Fruit fly (Drosophila melanogaster) whole organism, prepupa: ENCODE data around the gene CG5160.
A peak's percentile ranks its signal among the peaks of the same experiment; 100 is the strongest.

Source experiments
- Blimp-1 ChIP-seq: fragments of 200-800 bp; sonication (Bioruptor generic); optimal IDR thresholded peaks from 3 replicates; lab custom pipeline; 2017; ENCODE audit warnings: missing biosample characterization, missing genetic modification characterization, mild to moderate bottlenecking, moderate library complexity, missing genetic modification reagents
- CG10631 ChIP-seq: fragments of 200-800 bp; sonication (Bioruptor generic); optimal IDR thresholded peaks from 2 replicates; lab custom pipeline; 2016; ENCODE audit warnings: missing biosample characterization, missing genetic modification characterization
- CG10669 ChIP-seq: fragments of 200-800 bp; sonication (Bioruptor generic); optimal IDR thresholded peaks from 3 replicates; lab custom pipeline; 2018; ENCODE audit warnings: missing biosample characterization, mild to moderate bottlenecking, missing genetic modification characterization, moderate library complexity
- CG11294 ChIP-seq: fragments of 200-800 bp; sonication (Bioruptor generic); IDR thresholded peaks from 2 replicates; pipeline ENCODE4 v1.3.6; 2022; ENCODE audit warnings: missing biosample characterization, missing genetic modification characterization
- CG11762 ChIP-seq: fragments of 200-800 bp; sonication (Bioruptor generic); optimal IDR thresholded peaks from 3 replicates; lab custom pipeline; 2016; ENCODE audit warnings: missing biosample characterization, missing genetic modification characterization; ENCODE audit not compliant: insufficient read depth
- CG15336 ChIP-seq: fragments of 200-800 bp; sonication (Bioruptor generic); IDR thresholded peaks from 2 replicates; pipeline ENCODE4 v1.3.6; 2022; ENCODE audit warnings: missing biosample characterization, missing genetic modification characterization
- CG1621 ChIP-seq: fragments of 200-800 bp; sonication (Bioruptor generic); optimal IDR thresholded peaks from 3 replicates; lab custom pipeline; 2018; ENCODE audit warnings: missing biosample characterization, mild to moderate bottlenecking, missing genetic modification characterization
- CG16779 ChIP-seq: fragments of 200-800 bp; sonication (Bioruptor generic); optimal IDR thresholded peaks from 3 replicates; lab custom pipeline; 2017; ENCODE audit warnings: missing biosample characterization, mild to moderate bottlenecking, missing genetic modification characterization
- CG31627 ChIP-seq: fragments of 200-800 bp; sonication (Bioruptor generic); optimal IDR thresholded peaks from 3 replicates; lab custom pipeline; 2016; ENCODE audit warnings: missing biosample characterization, missing genetic modification characterization
- CG32006 ChIP-seq: fragments of 200-800 bp; sonication (Bioruptor generic); optimal IDR thresholded peaks from 3 replicates; lab custom pipeline; 2017; ENCODE audit warnings: missing biosample characterization, mild to moderate bottlenecking, missing genetic modification characterization
- CG3919 ChIP-seq: fragments of 200-800 bp; sonication (Bioruptor generic); optimal IDR thresholded peaks from 3 replicates; lab custom pipeline; 2016; ENCODE audit warnings: missing biosample characterization, missing genetic modification characterization
- CG6163 ChIP-seq: fragments of 200-800 bp; sonication (Bioruptor generic); IDR thresholded peaks from 3 replicates; pipeline ENCODE4 v1.3.6; 2022; ENCODE audit warnings: missing biosample characterization, missing genetic modification characterization
- CG6276 ChIP-seq: fragments of 200-800 bp; sonication (Bioruptor generic); optimal IDR thresholded peaks from 2 replicates; lab custom pipeline; 2017; ENCODE audit warnings: missing biosample characterization, mild to moderate bottlenecking, missing genetic modification characterization
- CG6792 ChIP-seq: fragments of 200-800 bp; sonication (Bioruptor generic); optimal IDR thresholded peaks from 3 replicates; lab custom pipeline; 2016; ENCODE audit warnings: missing biosample characterization, missing genetic modification characterization
- CG6854 ChIP-seq: fragments of 200-800 bp; sonication (Bioruptor generic); optimal IDR thresholded peaks from 2 replicates; lab custom pipeline; 2017; ENCODE audit warnings: missing biosample characterization, mild to moderate bottlenecking, missing genetic modification characterization
- CG7368 ChIP-seq: fragments of 200-800 bp; sonication (Bioruptor generic); optimal IDR thresholded peaks from 3 replicates; lab custom pipeline; 2016; ENCODE audit warnings: missing biosample characterization, missing genetic modification characterization
- CG8119 ChIP-seq: fragments of 200-800 bp; sonication (Bioruptor generic); IDR thresholded peaks from 3 replicates; pipeline ENCODE4 v1.3.6; 2022; ENCODE audit warnings: missing biosample characterization, missing genetic modification characterization
- CG8632 ChIP-seq: fragments of 200-800 bp; sonication (Bioruptor generic); optimal IDR thresholded peaks from 3 replicates; lab custom pipeline; 2016; ENCODE audit warnings: missing biosample characterization, missing genetic modification characterization
- CG9139 ChIP-seq: fragments of 200-800 bp; sonication (Bioruptor generic); optimal IDR thresholded peaks from 3 replicates; lab custom pipeline; 2017; ENCODE audit warnings: missing biosample characterization, mild to moderate bottlenecking, missing genetic modification characterization
- Eip75B ChIP-seq: fragments of 200-800 bp; sonication (Bioruptor generic); optimal IDR thresholded peaks from 3 replicates; lab custom pipeline; 2016; ENCODE audit warnings: missing biosample characterization, missing genetic modification characterization
- Eip78C ChIP-seq: fragments of 200-800 bp; sonication (Bioruptor generic); peaks from one replicate; lab custom pipeline; 2016; ENCODE audit warnings: missing biosample characterization, missing genetic modification characterization
- Ets21C ChIP-seq: fragments of 200-800 bp; sonication (Bioruptor generic); optimal IDR thresholded peaks from 3 replicates; lab custom pipeline; 2016; ENCODE audit warnings: missing biosample characterization, missing genetic modification characterization
- Ets96B ChIP-seq: fragments of 200-800 bp; optimal IDR thresholded peaks from 2 replicates; lab custom pipeline; 2019; ENCODE audit warnings: missing biosample characterization, mild to moderate bottlenecking, missing genetic modification characterization, moderate library complexity
- Hr38 ChIP-seq: sonication (Bioruptor generic); optimal IDR thresholded peaks from 2 replicates; lab custom pipeline; 2016; ENCODE audit warnings: missing biosample characterization, missing genetic modification characterization
- OdsH ChIP-seq: fragments of 200-800 bp; sonication (Bioruptor generic); optimal IDR thresholded peaks from 3 replicates; lab custom pipeline; 2016; ENCODE audit warnings: missing biosample characterization, missing genetic modification characterization
- Sox15 ChIP-seq: fragments of 200-800 bp; sonication (Bioruptor generic); optimal IDR thresholded peaks from 3 replicates; lab custom pipeline; 2016; ENCODE audit warnings: missing biosample characterization, missing genetic modification characterization
- achi ChIP-seq: fragments of 200-800 bp; sonication (Bioruptor generic); optimal IDR thresholded peaks from 3 replicates; lab custom pipeline; 2016; ENCODE audit warnings: missing biosample characterization, missing genetic modification characterization
- acj6 ChIP-seq: fragments of 200-800 bp; sonication (Bioruptor generic); optimal IDR thresholded peaks from 3 replicates; lab custom pipeline; 2016; ENCODE audit warnings: missing biosample characterization, missing genetic modification characterization
- dsx ChIP-seq: fragments of 200-800 bp; optimal IDR thresholded peaks from 3 replicates; lab custom pipeline; 2019; ENCODE audit warnings: missing biosample characterization, mild to moderate bottlenecking, missing genetic modification characterization, moderate library complexity; ENCODE audit not compliant: poor library complexity, severe bottlenecking
- eg ChIP-seq: fragments of 200-800 bp; sonication (Bioruptor generic); IDR thresholded peaks from 3 replicates; pipeline ENCODE4 v1.3.6; 2022; ENCODE audit warnings: missing biosample characterization, missing genetic modification characterization
- esn ChIP-seq: fragments of 200-800 bp; sonication (Bioruptor generic); optimal IDR thresholded peaks from 2 replicates; lab custom pipeline; 2016; ENCODE audit warnings: missing biosample characterization, mild to moderate bottlenecking, missing genetic modification characterization, moderate library complexity
- fkh ChIP-seq: fragments of 200-800 bp; sonication (Bioruptor generic); optimal IDR thresholded peaks from 3 replicates; lab custom pipeline; 2017; ENCODE audit warnings: missing biosample characterization, mild to moderate bottlenecking, missing genetic modification characterization, moderate library complexity
- net ChIP-seq: fragments of 200-800 bp; sonication (Bioruptor generic); optimal IDR thresholded peaks from 3 replicates; lab custom pipeline; 2016; ENCODE audit warnings: missing biosample characterization, missing genetic modification characterization
- salr ChIP-seq, 2 experiments: fragments of 200-800 bp; sonication (Bioruptor generic); optimal IDR thresholded peaks; 3 replicates each; lab custom pipeline; 2016 to 2018; ENCODE audit warnings: missing biosample characterization in 2 of 2, missing genetic modification characterization in 2 of 2, mild to moderate bottlenecking in 1 of 2
- ss ChIP-seq, 2 experiments: fragments of 200-800 bp; sonication (Bioruptor generic); optimal IDR thresholded peaks; 2 replicates in 1 of 2; 3 replicates in 1 of 2; lab custom pipeline; 2017 to 2018; ENCODE audit warnings: mild to moderate bottlenecking in 2 of 2, missing biosample characterization in 2 of 2, missing genetic modification characterization in 2 of 2, moderate library complexity in 1 of 2
- svp ChIP-seq: fragments of 200-800 bp; sonication (Bioruptor generic); peaks from one replicate; lab custom pipeline; 2016; ENCODE audit warnings: missing biosample characterization, missing genetic modification characterization
- vri ChIP-seq: fragments of 200-800 bp; sonication (Bioruptor generic); optimal IDR thresholded peaks from 3 replicates; lab custom pipeline; 2016; ENCODE audit warnings: missing biosample characterization, mild to moderate bottlenecking, missing genetic modification characterization

CG5160 gene

DNA sequence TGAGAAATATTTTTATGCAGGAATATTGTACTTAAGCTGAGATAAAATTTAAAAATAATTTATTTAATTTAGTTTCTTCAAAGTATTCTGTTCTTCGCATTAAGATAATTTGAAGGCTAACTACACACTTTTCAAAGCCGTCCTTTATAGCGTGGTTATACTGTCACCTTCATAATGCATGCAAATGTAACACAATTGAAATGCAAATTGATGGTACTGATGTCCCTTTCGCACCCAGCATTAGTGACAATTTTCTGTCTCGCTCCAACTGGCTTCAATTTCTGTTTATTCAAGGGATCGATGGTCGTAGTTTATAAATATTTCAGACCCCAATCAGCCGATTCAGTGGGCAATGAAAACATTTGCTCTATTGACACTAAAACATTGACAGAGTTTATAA lies 40.0 kb upstream of the CG5160 start:
- no peak for TF ChIP-seq vri (GFP tag; lab: Kevin White, UChicago)
- no peak for TF ChIP-seq acj6 (GFP tag; lab: Kevin White, UChicago)
- TF ChIP-seq Eip78C (GFP tag; lab: Kevin White, UChicago): peak; percentile 43
- 0 out of 2 replicates have a peak, but pooled peaks have one; percentile 16 for TF ChIP-seq CG15336
- peak; percentile 8 for TF ChIP-seq esn
- no peak for TF ChIP-seq fkh (GFP tag; lab: Kevin White, UChicago)
- TF ChIP-seq CG32006 (GFP tag; lab: Kevin White, UChicago): peak; percentile 19
- no peak for TF ChIP-seq CG3919 (GFP tag; lab: Kevin White, UChicago)
- TF ChIP-seq net (GFP tag; lab: Kevin White, UChicago): no peak
- TF ChIP-seq CG8119 (GFP tag; lab: Robert Waterston, UW): peak; percentile 34; the same call in 1 of the 3 replicates

DNA sequence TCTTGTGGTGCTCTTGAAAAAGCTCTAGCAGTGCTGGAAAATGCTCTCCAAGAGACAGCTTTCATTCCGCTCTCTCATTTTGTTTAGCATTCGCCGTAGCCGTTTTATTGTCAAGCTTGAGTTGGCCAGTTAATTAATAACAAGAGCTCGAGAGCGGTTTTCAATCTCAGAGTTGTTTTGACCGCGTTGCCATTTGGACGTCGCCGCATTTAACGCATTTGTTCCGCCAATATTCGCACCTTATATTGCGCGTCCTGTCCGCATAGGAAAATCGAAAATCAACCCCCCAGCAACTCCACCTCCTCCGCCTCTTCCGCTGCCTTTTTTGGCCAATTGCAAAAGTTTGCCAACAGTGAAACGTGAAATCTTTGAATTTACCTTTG lies 38.8 kb upstream of the CG5160 start, which contains the start of gene CG5973:
TSS of gene CG5973 (plus strand) at position 168 of the 383 bp plus-strand sequence.
- TF ChIP-seq CG6854: peak; percentile 23
- TF ChIP-seq Ets21C (GFP tag; lab: Kevin White, UChicago): no peak
- no peak for TF ChIP-seq eg (GFP tag; lab: Robert Waterston, UW)
- TF ChIP-seq CG32006 (GFP tag; lab: Kevin White, UChicago): peak; percentile 43
- TF ChIP-seq dsx (GFP tag; lab: Kevin White, UChicago): peak; percentile 2
- peak; percentile 17 for TF ChIP-seq svp (GFP tag; lab: Kevin White, UChicago)
- peak; percentile 37; the same call in 1 of the 3 replicates for TF ChIP-seq CG8119 (GFP tag; lab: Robert Waterston, UW)
- peak; percentile 15 for TF ChIP-seq CG1621 (tag; lab: Kevin White, UChicago)
- TF ChIP-seq CG6276 (GFP tag; lab: Kevin White, UChicago): peak; percentile 18
- 0 out of 3 replicates have a peak, but pooled peaks have one; percentile 33 for TF ChIP-seq CG6163 (GFP tag; lab: Robert Waterston, UW)
- peak; percentile 47 for TF ChIP-seq CG9139 (GFP tag; lab: Kevin White, UChicago)
- peak; percentile 26 for TF ChIP-seq Eip78C (GFP tag; lab: Kevin White, UChicago)
- peak; percentile 15 for TF ChIP-seq CG3919 (GFP tag; lab: Kevin White, UChicago)
- no peak; the same call in 1 of the 2 replicates for TF ChIP-seq CG15336
- no peak for TF ChIP-seq Blimp-1 (GFP tag; lab: Kevin White, UChicago)
- TF ChIP-seq Eip75B (GFP tag; lab: Kevin White, UChicago): peak; percentile 1
- no peak for TF ChIP-seq vri (GFP tag; lab: Kevin White, UChicago)
- peak; percentile 13 for TF ChIP-seq CG16779 (tag; lab: Kevin White, UChicago)
- TF ChIP-seq fkh (GFP tag; lab: Kevin White, UChicago): no peak
- peak; percentile 12 for TF ChIP-seq net (GFP tag; lab: Kevin White, UChicago)

DNA sequence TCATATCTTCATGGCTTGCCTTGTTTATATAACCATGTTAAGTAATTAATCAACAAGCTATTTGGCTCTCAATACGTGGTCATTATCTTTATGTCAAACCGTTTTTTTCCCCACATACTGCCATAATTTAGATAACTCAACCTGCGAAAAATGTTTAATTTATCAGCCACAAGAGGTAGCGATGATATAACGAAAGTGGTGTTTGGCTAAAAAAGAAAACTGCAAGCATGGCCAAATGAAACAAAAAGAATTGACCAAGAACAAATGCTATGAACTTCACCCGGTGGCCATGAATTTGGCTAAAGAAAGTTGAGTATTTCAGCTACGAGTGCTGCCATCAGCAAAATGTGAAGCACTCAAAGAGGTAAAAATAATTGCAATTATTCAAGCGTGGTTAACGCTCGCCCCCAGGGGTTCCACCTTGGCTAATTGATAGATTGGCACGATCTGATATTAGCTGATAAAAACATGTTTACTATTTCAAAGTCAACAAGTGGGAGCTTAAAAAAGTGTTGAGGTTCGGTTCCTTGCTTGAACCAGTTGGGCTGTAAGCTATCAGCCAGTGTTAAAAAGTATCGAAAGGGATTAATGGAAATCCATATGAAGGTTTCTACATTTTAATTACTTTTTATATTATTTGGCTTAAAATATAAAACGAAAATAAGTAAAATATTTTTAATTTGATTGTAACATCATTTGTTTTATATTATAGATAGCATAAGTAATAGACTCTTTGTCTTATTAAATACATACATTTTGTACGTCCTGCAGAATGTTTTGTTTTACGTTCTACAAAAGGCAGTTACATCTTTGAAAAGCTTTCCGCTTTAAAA lies 38.2 kb upstream of the CG5160 start:
- TF ChIP-seq CG3919 (GFP tag; lab: Kevin White, UChicago) (peak; percentile 1), Ets96B (tag; lab: Kevin White, UChicago) (no peak), Eip78C (GFP tag; lab: Kevin White, UChicago) (peak; percentile 50), CG8119 (GFP tag; lab: Robert Waterston, UW) (no peak), CG11762 (GFP tag; lab: Kevin White, UChicago) (no peak), achi (GFP tag; lab: Kevin White, UChicago) (peak; percentile 2), acj6 (GFP tag; lab: Kevin White, UChicago) (peak; percentile 37), OdsH (GFP tag; lab: Kevin White, UChicago) (peak; percentile 19), CG6792 (GFP tag; lab: Kevin White, UChicago) (no peak), salr (GFP tag; optimal IDR thresholded peaks at IDR 0.05; lab: Kevin White, UChicago) (no peak), ss (GFP tag; optimal IDR thresholded peaks at IDR 0.05; lab: Kevin White, UChicago) (peak in 1 of 2 experiments; percentile 3), fkh (GFP tag; lab: Kevin White, UChicago) (peak; percentile 98), CG8632 (GFP tag; lab: Kevin White, UChicago) (peak; percentile 7), CG11294 (GFP tag; lab: Robert Waterston, UW) (no peak), CG10631 (GFP tag; lab: Kevin White, UChicago) (peak; percentile 60), CG31627 (GFP tag; lab: Kevin White, UChicago) (no peak), vri (GFP tag; lab: Kevin White, UChicago) (peak; percentile 86), CG10669 (GFP tag; lab: Kevin White, UChicago) (peak; percentile 35), CG6163 (GFP tag; lab: Robert Waterston, UW) (peak; percentile 42; the same call in 2 of the 3 replicates), CG7368 (GFP tag; lab: Kevin White, UChicago) (peak; percentile 43), Hr38 (peak; percentile 64), CG6854 (no peak), Sox15 (GFP tag; lab: Kevin White, UChicago) (no peak)
- TF ChIP-seq, all 60 proteins: peak for 14
